Worm (Caenorhabditis elegans) whole organism, late embryonic: ENCODE data around the gene F47B7.3.

Source experiments
- C38D4.7 ChIP-seq: fragments of 200-800 bp; sonication (Bioruptor generic); optimal IDR thresholded peaks from 2 replicates; lab custom pipeline; 2018; ENCODE audit warnings: mild to moderate bottlenecking, missing genetic modification characterization, moderate library complexity, missing compliant biosample characterization
- K02D7.2 ChIP-seq: sonication (generic microtip); optimal IDR thresholded peaks from 2 replicates; lab custom pipeline; 2017; ENCODE audit warnings: mild to moderate bottlenecking, missing genetic modification characterization, missing compliant biosample characterization
- K09A11.1 ChIP-seq: sonication (generic microtip); optimal IDR thresholded peaks from 2 replicates; lab custom pipeline; 2017; ENCODE audit warnings: antibody characterized with exemption, mild to moderate bottlenecking, missing genetic modification characterization, missing compliant biosample characterization; ENCODE audit not compliant: insufficient read depth
- T23F11.4 ChIP-seq: fragments of 200-800 bp; sonication (Bioruptor generic); optimal IDR thresholded peaks from 2 replicates; lab custom pipeline; 2018; ENCODE audit warnings: mild to moderate bottlenecking, missing genetic modification characterization, missing compliant biosample characterization
- Y22D7AL.16 ChIP-seq: sonication (generic microtip); optimal IDR thresholded peaks from 2 replicates; lab custom pipeline; 2016; ENCODE audit warnings: missing genetic modification characterization, missing compliant biosample characterization
- ceh-19 ChIP-seq: fragments of 200-800 bp; sonication (Bioruptor generic); optimal IDR thresholded peaks from 2 replicates; lab custom pipeline; 2018; ENCODE audit warnings: mild to moderate bottlenecking, missing genetic modification characterization, missing compliant biosample characterization
- ceh-30 ChIP-seq: fragments of 150-350 bp; optimal IDR thresholded peaks from 2 replicates; lab custom pipeline; 2014; ENCODE audit warnings: missing biosample characterization, missing genetic modification characterization
- ceh-48 ChIP-seq: sonication (generic microtip); optimal IDR thresholded peaks from 2 replicates; lab custom pipeline; 2016; ENCODE audit warnings: missing genetic modification characterization, inconsistent platforms, missing compliant biosample characterization
- ceh-6 ChIP-seq: fragments of 200-800 bp; sonication (Bioruptor generic); optimal IDR thresholded peaks from 2 replicates; lab custom pipeline; 2018; ENCODE audit warnings: mild to moderate bottlenecking, missing genetic modification characterization, missing compliant biosample characterization
- che-1 ChIP-seq: sonication (generic microtip); optimal IDR thresholded peaks from 2 replicates; lab custom pipeline; 2016; ENCODE audit warnings: mild to moderate bottlenecking, missing genetic modification characterization, missing compliant biosample characterization
- dmd-4 ChIP-seq: sonication (generic microtip); optimal IDR thresholded peaks from 2 replicates; lab custom pipeline; 2016; ENCODE audit warnings: borderline replicate concordance, missing genetic modification characterization, missing compliant biosample characterization
- ets-4 ChIP-seq: sonication (generic microtip); optimal IDR thresholded peaks from 2 replicates; lab custom pipeline; 2016; ENCODE audit warnings: missing genetic modification characterization, missing compliant biosample characterization
- eyg-1 ChIP-seq: sonication (generic microtip); optimal IDR thresholded peaks from 2 replicates; lab custom pipeline; 2016; ENCODE audit warnings: missing genotype, missing genetic modification characterization, missing compliant biosample characterization
- fax-1 ChIP-seq: sonication (generic microtip); optimal IDR thresholded peaks from 2 replicates; lab custom pipeline; 2016; ENCODE audit warnings: missing genotype, missing genetic modification characterization, missing compliant biosample characterization
- fkh-6 ChIP-seq: sonication (generic microtip); optimal IDR thresholded peaks from 2 replicates; lab custom pipeline; 2016; ENCODE audit warnings: missing genetic modification characterization, missing compliant biosample characterization
- gmeb-2 ChIP-seq: sonication (generic microtip); optimal IDR thresholded peaks from 2 replicates; lab custom pipeline; 2016; ENCODE audit warnings: missing genetic modification characterization, inconsistent platforms, missing compliant biosample characterization
- hlh-15 ChIP-seq: sonication (generic microtip); optimal IDR thresholded peaks from 2 replicates; lab custom pipeline; 2016; ENCODE audit warnings: missing genetic modification characterization, missing compliant biosample characterization
- hlh-30 ChIP-seq: sonication (generic microtip); optimal IDR thresholded peaks from 2 replicates; lab custom pipeline; 2017; ENCODE audit warnings: antibody characterized with exemption, missing genetic modification characterization, missing compliant biosample characterization; ENCODE audit not compliant: insufficient read depth
- hlh-6 ChIP-seq: sonication (generic microtip); optimal IDR thresholded peaks from 2 replicates; lab custom pipeline; 2016; ENCODE audit warnings: missing genotype, missing genetic modification characterization, missing compliant biosample characterization
- hlh-8 ChIP-seq: sonication (generic microtip); optimal IDR thresholded peaks from 2 replicates; lab custom pipeline; 2016; ENCODE audit warnings: missing genotype, missing genetic modification characterization, missing compliant biosample characterization
- lim-6 ChIP-seq: sonication (generic microtip); optimal IDR thresholded peaks from 2 replicates; lab custom pipeline; 2016; ENCODE audit warnings: missing genetic modification characterization, missing compliant biosample characterization
- lin-11 ChIP-seq: fragments of 200-800 bp; sonication (Bioruptor generic); optimal IDR thresholded peaks from 2 replicates; lab custom pipeline; 2018; ENCODE audit warnings: mild to moderate bottlenecking, missing genetic modification characterization, missing compliant biosample characterization
- mec-3 ChIP-seq: sonication (generic microtip); optimal IDR thresholded peaks from 2 replicates; lab custom pipeline; 2016; ENCODE audit warnings: borderline replicate concordance, missing genetic modification characterization, missing compliant biosample characterization
- nfya-1 ChIP-seq: sonication (generic microtip); optimal IDR thresholded peaks from 2 replicates; lab custom pipeline; 2017; ENCODE audit warnings: missing genetic modification characterization, mild to moderate bottlenecking, missing compliant biosample characterization, antibody characterized with exemption, moderate library complexity
- nhr-11 ChIP-seq: fragments of 150-350 bp; optimal IDR thresholded peaks from 2 replicates; lab custom pipeline; 2014; ENCODE audit warnings: missing biosample characterization, missing genetic modification characterization
- nhr-232 ChIP-seq: sonication (generic microtip); optimal IDR thresholded peaks from 2 replicates; lab custom pipeline; 2016; ENCODE audit warnings: missing genetic modification characterization, missing compliant biosample characterization
- pha-2 ChIP-seq: sonication (generic microtip); optimal IDR thresholded peaks from 2 replicates; lab custom pipeline; 2017; ENCODE audit warnings: mild to moderate bottlenecking, missing genetic modification characterization, missing compliant biosample characterization
- pha-4 ChIP-seq: fragments of 150-350 bp; optimal IDR thresholded peaks from 2 replicates; lab custom pipeline; 2018; ENCODE audit warnings: missing biosample characterization, missing genetic modification reagents, missing genetic modification characterization
- pqm-1 ChIP-seq: sonication (generic microtip); optimal IDR thresholded peaks from 2 replicates; lab custom pipeline; 2016; ENCODE audit warnings: missing genetic modification characterization, missing compliant biosample characterization
- pros-1 ChIP-seq: fragments of 150-350 bp; optimal IDR thresholded peaks from 2 replicates; lab custom pipeline; 2014; ENCODE audit warnings: missing biosample characterization, missing genetic modification reagents, missing genetic modification characterization
- ref-2 ChIP-seq: sonication (generic microtip); optimal IDR thresholded peaks from 2 replicates; lab custom pipeline; 2016; ENCODE audit warnings: missing genetic modification characterization, missing compliant biosample characterization
- sox-4 ChIP-seq: sonication (generic microtip); optimal IDR thresholded peaks from 2 replicates; lab custom pipeline; 2017; ENCODE audit warnings: mild to moderate bottlenecking, missing genetic modification characterization, inconsistent platforms, missing compliant biosample characterization
- tbx-2 ChIP-seq: sonication (generic microtip); optimal IDR thresholded peaks from 2 replicates; lab custom pipeline; 2016; ENCODE audit warnings: missing genetic modification characterization, missing compliant biosample characterization
- tbx-7 ChIP-seq: sonication (generic microtip); optimal IDR thresholded peaks from 2 replicates; lab custom pipeline; 2016; ENCODE audit warnings: missing genotype, missing genetic modification characterization, missing compliant biosample characterization
- unc-3 ChIP-seq, 2 experiments: fragments of 200-800 bp in 1 of 2; sonication (Bioruptor generic) in 1 of 2; sonication (generic microtip) in 1 of 2; conservative IDR thresholded peaks in 1 of 2; optimal IDR thresholded peaks in 1 of 2; 2 replicates each; pipeline versions ENCODE4 v1.3.6 to Lab custom; 2016 to 2022; ENCODE audit warnings: missing compliant biosample characterization in 2 of 2, missing genetic modification characterization in 2 of 2, missing genetic modification reagents in 1 of 2
- unc-86 ChIP-seq: sonication (generic microtip); optimal IDR thresholded peaks from 2 replicates; lab custom pipeline; 2016; ENCODE audit warnings: missing genetic modification characterization, missing compliant biosample characterization
- zip-5 ChIP-seq: sonication (generic microtip); optimal IDR thresholded peaks from 2 replicates; lab custom pipeline; 2016; ENCODE audit warnings: missing genetic modification characterization, missing compliant biosample characterization
- ztf-16 ChIP-seq: sonication (generic microtip); optimal IDR thresholded peaks from 2 replicates; lab custom pipeline; 2017; ENCODE audit warnings: missing genetic modification characterization, missing compliant biosample characterization

The F47B7.3 gene

ce11 chrX:3795642-3796041 is 31.4 kb upstream of the F47B7.3 start, which contains the start of gene F35A5.5:
Gene F35A5.5, minus strand, starts transcription at chrX:3795742.
- TF ChIP-seq tbx-7 (tag; lab: Kevin White, UChicago) (no peak), fax-1 (tag; lab: Kevin White, UChicago) (no peak), che-1 (no peak), ceh-48 (tag; lab: Kevin White, UChicago) (no peak), dmd-4 (tag; lab: Kevin White, UChicago) (no peak), unc-3 (GFP tag; conservative IDR thresholded peaks at IDR 0.05; lab: Robert Waterston, UW) (no peak), unc-3 (tag; optimal IDR thresholded peaks at IDR 0.05; lab: Kevin White, UChicago) (no peak), lin-11 (no peak), ztf-16 (tag; lab: Kevin White, UChicago) (no peak), pha-4 (no peak), lim-6 (tag; lab: Kevin White, UChicago) (no peak), eyg-1 (tag; lab: Kevin White, UChicago) (no peak), hlh-15 (tag; lab: Kevin White, UChicago) (no peak), zip-5 (tag; lab: Kevin White, UChicago) (no peak), hlh-30 (tag; lab: Kevin White, UChicago) (no peak), pha-2 (tag; lab: Kevin White, UChicago) (no peak), K02D7.2 (no peak), ceh-19 (GFP tag; lab: Kevin White, UChicago) (no peak), unc-86 (no peak)
- TF ChIP-seq, all 69 proteins: peak for 0

DNA sequence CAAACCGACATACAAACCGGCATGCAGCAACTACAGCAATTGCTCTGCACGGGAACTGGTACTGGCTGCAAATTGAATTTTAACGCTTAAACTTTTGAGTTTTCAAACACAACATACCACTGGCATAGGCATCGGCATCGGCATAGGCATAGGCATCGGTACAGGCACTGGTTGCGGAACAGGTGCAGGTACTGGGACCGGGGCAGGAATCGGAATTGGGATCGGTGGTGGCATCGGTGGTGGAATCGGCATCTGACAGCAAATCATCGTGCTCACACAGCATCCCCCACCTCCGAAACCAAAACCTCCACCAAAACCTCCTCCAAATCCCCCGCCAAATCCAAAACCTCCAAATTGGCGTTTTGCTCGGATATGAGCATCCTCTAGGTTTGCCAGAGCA is 30.0 kb upstream of the F47B7.3 start:
- TF ChIP-seq nhr-232 (tag; lab: Kevin White, UChicago) (no peak), nfya-1 (tag; lab: Kevin White, UChicago) (no peak), K09A11.1 (tag; lab: Kevin White, UChicago) (no peak), hlh-6 (tag; lab: Kevin White, UChicago) (no peak), T23F11.4 (GFP tag; lab: Kevin White, UChicago) (no peak), zip-5 (tag; lab: Kevin White, UChicago) (no peak)
- TF ChIP-seq, all 69 proteins: peak for 0

DNA sequence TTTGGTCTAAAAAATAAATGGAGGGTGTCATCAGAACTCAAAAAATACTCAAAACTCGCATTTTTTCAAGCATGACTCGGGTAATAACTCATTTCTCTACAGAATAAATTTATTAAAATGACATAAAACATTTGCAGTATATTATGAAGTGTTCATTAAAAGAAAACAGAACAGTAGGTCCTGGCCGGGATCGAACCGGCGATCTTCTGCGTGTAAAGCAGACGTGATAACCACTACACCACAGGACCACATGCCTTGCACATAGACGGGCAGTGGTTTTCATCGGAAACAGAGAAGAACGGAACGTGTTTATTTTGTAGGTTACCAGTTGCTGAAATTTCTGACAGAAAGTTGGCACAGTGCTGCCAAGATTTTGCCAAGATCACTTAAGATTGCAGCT is 29.2 kb upstream of the F47B7.3 start:
- no peak for TF ChIP-seq mec-3 (tag; lab: Kevin White, UChicago)
- no peak for TF ChIP-seq C38D4.7 (GFP tag; lab: Kevin White, UChicago)
- no peak for TF ChIP-seq tbx-2
- no peak for TF ChIP-seq lim-6 (tag; lab: Kevin White, UChicago)
- TF ChIP-seq gmeb-2 (tag; lab: Kevin White, UChicago), result no peak
- no peak for TF ChIP-seq ceh-30
- TF ChIP-seq Y22D7AL.16 (tag; lab: Kevin White, UChicago), result no peak
- no peak for TF ChIP-seq unc-3 (GFP tag; conservative IDR thresholded peaks at IDR 0.05; lab: Robert Waterston, UW)
- no peak for TF ChIP-seq unc-3 (tag; optimal IDR thresholded peaks at IDR 0.05; lab: Kevin White, UChicago)
- no peak for TF ChIP-seq fkh-6 (tag; lab: Kevin White, UChicago)
- no peak for TF ChIP-seq che-1
- no peak for TF ChIP-seq ceh-6 (GFP tag; lab: Kevin White, UChicago)
- TF ChIP-seq pros-1, result no peak
- no peak for TF ChIP-seq ceh-19 (GFP tag; lab: Kevin White, UChicago)
- TF ChIP-seq ets-4 (tag; lab: Kevin White, UChicago), result no peak
- TF ChIP-seq nhr-11, result no peak
- TF ChIP-seq hlh-8 (tag; lab: Kevin White, UChicago), result no peak
- no peak for TF ChIP-seq ref-2 (tag; lab: Kevin White, UChicago)
- TF ChIP-seq pqm-1 (tag; lab: Kevin White, UChicago), result no peak
- no peak for TF ChIP-seq sox-4 (tag; lab: Kevin White, UChicago)
- TF ChIP-seq eyg-1 (tag; lab: Kevin White, UChicago), result no peak
- TF ChIP-seq, all 69 proteins: peak for 0
